Fruit fly (Drosophila melanogaster) whole organism, embryonic: ENCODE results near the gene Ciz1.

Source experiments
- Atf6 ChIP-seq: fragments of 200-800 bp; sonication (Bioruptor generic); IDR thresholded peaks from 2 replicates; pipeline ENCODE4 v1.3.6; 2022; ENCODE audit warnings: missing biosample characterization, missing genetic modification characterization
- Awh ChIP-seq: fragments of 200-800 bp; sonication (Bioruptor generic); IDR thresholded peaks from 2 replicates; pipeline ENCODE4, ENCODE4 v1.3.6; 2022; ENCODE audit warnings: missing biosample characterization, missing genetic modification characterization
- C15 ChIP-seq: fragments of 200-800 bp; sonication (Bioruptor generic); IDR thresholded peaks from 3 replicates; pipeline ENCODE4 v1.3.6; 2022; ENCODE audit warnings: missing biosample characterization, missing genetic modification characterization
- CG10543 ChIP-seq: fragments of 200-800 bp; sonication (Bioruptor generic); optimal IDR thresholded peaks from 3 replicates; lab custom pipeline; 2017; ENCODE audit warnings: missing biosample characterization, mild to moderate bottlenecking, missing genetic modification characterization, moderate library complexity
- CG12942 ChIP-seq: fragments of 200-800 bp; sonication (Bioruptor generic); optimal IDR thresholded peaks from 3 replicates; lab custom pipeline; 2016; ENCODE audit warnings: missing biosample characterization, missing genetic modification characterization
- CG13775 ChIP-seq: fragments of 200-800 bp; sonication (Bioruptor generic); optimal IDR thresholded peaks from 3 replicates; lab custom pipeline; 2017; ENCODE audit warnings: missing biosample characterization, mild to moderate bottlenecking, missing genetic modification characterization
- CG14050 ChIP-seq: fragments of 200-800 bp; sonication (Bioruptor generic); IDR thresholded peaks from 3 replicates; pipeline ENCODE4 v1.3.6; 2022; ENCODE audit warnings: missing biosample characterization, missing genetic modification characterization
- CG14441 ChIP-seq: fragments of 200-800 bp; sonication (Bioruptor generic); IDR thresholded peaks from 2 replicates; pipeline ENCODE4 v1.3.6; 2022; ENCODE audit warnings: missing biosample characterization, missing genetic modification characterization
- CG15514 ChIP-seq: fragments of 200-800 bp; sonication (Bioruptor generic); optimal IDR thresholded peaks from 3 replicates; lab custom pipeline; 2017; ENCODE audit warnings: missing biosample characterization, missing genetic modification characterization, mild to moderate bottlenecking, moderate library complexity, missing genetic modification reagents
- CG16779 ChIP-seq: fragments of 200-800 bp; sonication (Bioruptor generic); IDR thresholded peaks from 2 replicates; pipeline ENCODE4 v1.3.6; 2022; ENCODE audit warnings: missing biosample characterization, missing genetic modification characterization
- CG17385 ChIP-seq: fragments of 200-800 bp; sonication (Bioruptor generic); optimal IDR thresholded peaks from 3 replicates; lab custom pipeline; 2018; ENCODE audit warnings: missing biosample characterization, mild to moderate bottlenecking, missing genetic modification characterization
- CG17912 ChIP-seq: fragments of 200-800 bp; sonication (Bioruptor generic); optimal IDR thresholded peaks from 2 replicates; lab custom pipeline; 2018; ENCODE audit warnings: missing biosample characterization, mild to moderate bottlenecking, missing genetic modification characterization
- CG1792 ChIP-seq: fragments of 200-800 bp; sonication (Bioruptor generic); optimal IDR thresholded peaks from 2 replicates; lab custom pipeline; 2016; ENCODE audit warnings: missing biosample characterization, missing genetic modification characterization
- CG18764 ChIP-seq: fragments of 200-800 bp; sonication (Bioruptor generic); optimal IDR thresholded peaks from 3 replicates; lab custom pipeline; 2016; ENCODE audit warnings: missing biosample characterization, missing genetic modification characterization
- CG30020 ChIP-seq: fragments of 200-800 bp; optimal IDR thresholded peaks from 2 replicates; lab custom pipeline; 2019; ENCODE audit warnings: missing biosample characterization, mild to moderate bottlenecking, missing genetic modification characterization, moderate library complexity
- CG6813 ChIP-seq: fragments of 200-800 bp; sonication (Bioruptor generic); optimal IDR thresholded peaks from 2 replicates; lab custom pipeline; 2017; ENCODE audit warnings: missing biosample characterization, missing genetic modification characterization, mild to moderate bottlenecking, moderate library complexity, missing genetic modification reagents
- CG8359 ChIP-seq: fragments of 200-800 bp; sonication (Bioruptor generic); optimal IDR thresholded peaks from 2 replicates; lab custom pipeline; 2017; ENCODE audit warnings: missing biosample characterization, mild to moderate bottlenecking, missing genetic modification characterization, borderline replicate concordance
- CG9932 ChIP-seq: fragments of 200-800 bp; sonication (Bioruptor generic); IDR thresholded peaks from 2 replicates; pipeline ENCODE4 v1.3.6; 2022; ENCODE audit warnings: missing biosample characterization, missing genetic modification characterization
- Chrac-16 ChIP-seq: fragments of 200-800 bp; sonication (Bioruptor generic); optimal IDR thresholded peaks from 3 replicates; lab custom pipeline; 2016; ENCODE audit warnings: missing biosample characterization, missing genetic modification characterization
- CoRest ChIP-seq: fragments of 200-800 bp; sonication (Bioruptor generic); optimal IDR thresholded peaks from 3 replicates; lab custom pipeline; 2018; ENCODE audit warnings: missing biosample characterization, mild to moderate bottlenecking, missing genetic modification characterization, moderate library complexity
- D ChIP-seq, 2 experiments: fragments of 200-800 bp in 1 of 2; fragments of >200 bp in 1 of 2; sonication (Bioruptor generic) in 1 of 2; optimal IDR thresholded peaks; 2 replicates in 1 of 2; 3 replicates in 1 of 2; lab custom pipeline; 2017; ENCODE audit warnings: mild to moderate bottlenecking in 1 of 2, missing biosample characterization in 1 of 2, missing genetic modification characterization in 1 of 2, missing genetic modification reagents in 1 of 2
- H15 ChIP-seq: fragments of 200-800 bp; sonication (Bioruptor generic); IDR thresholded peaks from 3 replicates; pipeline ENCODE4 v1.3.6; 2022; ENCODE audit warnings: missing biosample characterization, missing genetic modification characterization
- Hand ChIP-seq: fragments of 200-800 bp; sonication (Bioruptor generic); optimal IDR thresholded peaks from 2 replicates; lab custom pipeline; 2017; ENCODE audit warnings: mild to moderate bottlenecking, missing biosample characterization, missing genetic modification reagents, missing genetic modification characterization
- Kr ChIP-seq: fragments of 200-800 bp; sonication (Bioruptor generic); optimal IDR thresholded peaks from 2 replicates; lab custom pipeline; 2017; ENCODE audit warnings: missing biosample characterization, mild to moderate bottlenecking, missing genetic modification characterization
- MBD-R2 ChIP-seq: fragments of 200-800 bp; sonication (Bioruptor generic); IDR thresholded peaks from 2 replicates; pipeline ENCODE4 v1.3.6; 2022; ENCODE audit warnings: missing biosample characterization, missing genetic modification characterization
- MESR4 ChIP-seq: fragments of 200-800 bp; sonication (Bioruptor generic); optimal IDR thresholded peaks from 2 replicates; lab custom pipeline; 2018; ENCODE audit warnings: missing biosample characterization, mild to moderate bottlenecking, missing genetic modification characterization, moderate library complexity
- Pdp1 ChIP-seq, 2 experiments: fragments of 200-800 bp; sonication (Bioruptor generic); optimal IDR thresholded peaks; 3 replicates each; lab custom pipeline; 2016; ENCODE audit warnings: missing biosample characterization in 2 of 2, missing genetic modification characterization in 2 of 2, mild to moderate bottlenecking in 1 of 2, moderate library complexity in 1 of 2
- Poxn ChIP-seq: fragments of 200-800 bp; sonication (Bioruptor generic); IDR thresholded peaks from 2 replicates; pipeline ENCODE4 v1.3.6; 2022; ENCODE audit warnings: missing biosample characterization, missing genetic modification characterization
- Side ChIP-seq: fragments of 200-800 bp; sonication (Bioruptor generic); optimal IDR thresholded peaks from 2 replicates; lab custom pipeline; 2016; ENCODE audit warnings: missing biosample characterization, missing genetic modification characterization
- Sry-β ChIP-seq: fragments of 200-800 bp; sonication (Bioruptor generic); optimal IDR thresholded peaks from 2 replicates; lab custom pipeline; 2018; ENCODE audit warnings: missing biosample characterization, mild to moderate bottlenecking, missing genetic modification characterization, moderate library complexity
- Trl ChIP-seq, 3 experiments: fragments of >200 bp in 2 of 3; fragments of 200-800 bp in 1 of 3; sonication (Bioruptor generic) in 1 of 3; optimal IDR thresholded peaks; 2 replicates in 1 of 3; 3 replicates in 2 of 3; lab custom pipeline; 2016 to 2017; ENCODE audit warnings: missing biosample characterization in 1 of 3, missing genetic modification characterization in 1 of 3
- bsh ChIP-seq, 2 experiments: fragments of 200-800 bp; sonication (Bioruptor generic); optimal IDR thresholded peaks; 2 replicates each; lab custom pipeline; 2017 to 2018; ENCODE audit warnings: mild to moderate bottlenecking in 2 of 2, missing biosample characterization in 2 of 2, missing genetic modification characterization in 2 of 2, moderate library complexity in 1 of 2
- cg ChIP-seq: fragments of 200-800 bp; sonication (Bioruptor generic); optimal IDR thresholded peaks from 3 replicates; lab custom pipeline; 2019; ENCODE audit warnings: missing biosample characterization, mild to moderate bottlenecking, missing genetic modification characterization, moderate library complexity
- chinmo ChIP-seq: fragments of 200-800 bp; sonication (Bioruptor generic); IDR thresholded peaks from 4 replicates; pipeline ENCODE4 v1.3.6; 2022; ENCODE audit warnings: missing biosample characterization, missing genetic modification characterization; ENCODE audit not compliant: partially characterized antibody
- cwo ChIP-seq: fragments of 200-800 bp; sonication (Bioruptor generic); optimal IDR thresholded peaks from 3 replicates; lab custom pipeline; 2017; ENCODE audit warnings: missing biosample characterization, missing genetic modification characterization, mild to moderate bottlenecking, moderate library complexity, missing genetic modification reagents
- dmrt99B ChIP-seq: fragments of 200-800 bp; sonication (Bioruptor generic); optimal IDR thresholded peaks from 2 replicates; lab custom pipeline; 2018; ENCODE audit warnings: missing biosample characterization, mild to moderate bottlenecking, missing genetic modification characterization, moderate library complexity
- grau ChIP-seq: fragments of 200-800 bp; optimal IDR thresholded peaks from 3 replicates; lab custom pipeline; 2019; ENCODE audit warnings: missing biosample characterization, mild to moderate bottlenecking, missing genetic modification characterization, moderate library complexity
- grn ChIP-seq: fragments of 200-800 bp; sonication (Bioruptor generic); optimal IDR thresholded peaks from 3 replicates; lab custom pipeline; 2017; ENCODE audit warnings: missing biosample characterization, missing genetic modification characterization
- hbn ChIP-seq: fragments of 200-800 bp; sonication (Bioruptor generic); IDR thresholded peaks from 2 replicates; pipeline ENCODE4 v1.3.6; 2022; ENCODE audit warnings: missing biosample characterization, missing genetic modification characterization; ENCODE audit not compliant: partially characterized antibody
- jumu ChIP-seq: fragments of 200-800 bp; sonication (Bioruptor generic); optimal IDR thresholded peaks from 3 replicates; lab custom pipeline; 2016; ENCODE audit warnings: missing biosample characterization, missing genetic modification characterization
- lbe ChIP-seq: fragments of 200-800 bp; sonication (Bioruptor generic); optimal IDR thresholded peaks from 2 replicates; lab custom pipeline; 2016; ENCODE audit warnings: missing biosample characterization, mild to moderate bottlenecking, missing genetic modification characterization
- lmd ChIP-seq: fragments of 200-800 bp; sonication (Bioruptor generic); IDR thresholded peaks from 2 replicates; pipeline ENCODE4 v1.3.6; 2022; ENCODE audit warnings: missing biosample characterization, missing genetic modification characterization
- mirr ChIP-seq: fragments of 200-800 bp; sonication (Bioruptor generic); optimal IDR thresholded peaks from 3 replicates; lab custom pipeline; 2018; ENCODE audit warnings: missing biosample characterization, mild to moderate bottlenecking, missing genetic modification characterization
- phol ChIP-seq: fragments of 200-800 bp; sonication (Bioruptor generic); optimal IDR thresholded peaks from 3 replicates; lab custom pipeline; 2018; ENCODE audit warnings: missing biosample characterization, mild to moderate bottlenecking, missing genetic modification characterization, moderate library complexity
- stc ChIP-seq: fragments of 200-800 bp; sonication (Bioruptor generic); IDR thresholded peaks from 2 replicates; pipeline ENCODE4 v1.3.6; 2022; ENCODE audit warnings: missing biosample characterization, missing genetic modification characterization
- twi ChIP-seq: fragments of 200-800 bp; optimal IDR thresholded peaks from 2 replicates; lab custom pipeline; 2019; ENCODE audit warnings: missing biosample characterization, mild to moderate bottlenecking, missing genetic modification characterization, moderate library complexity
- unc-4 ChIP-seq: fragments of 200-800 bp; sonication (Bioruptor generic); IDR thresholded peaks from 2 replicates; pipeline ENCODE4 v1.3.6; 2022; ENCODE audit warnings: missing biosample characterization, missing genetic modification characterization; ENCODE audit not compliant: partially characterized antibody
- vfl ChIP-seq: fragments of 200-800 bp; sonication (Bioruptor generic); optimal IDR thresholded peaks from 2 replicates; lab custom pipeline; 2016; ENCODE audit warnings: missing biosample characterization, missing genetic modification characterization
- z ChIP-seq: fragments of 200-800 bp; sonication (Bioruptor generic); IDR thresholded peaks from 3 replicates; pipeline ENCODE4 v1.3.6; 2022; ENCODE audit warnings: missing biosample characterization, missing genetic modification characterization

The Ciz1 gene

dm6 chr3L:9859624-9860023 lies 4.8 kb upstream of the Ciz1 start, which contains the start of gene CG10809:
Gene CG10809, minus strand, starts transcription at chr3L:9859889.
- no peak for TF ChIP-seq CG6813 (GFP tag; lab: Kevin White, UChicago)
- TF ChIP-seq mirr (GFP tag; lab: Kevin White, UChicago), result no peak
- no peak for TF ChIP-seq dmrt99B (tag; lab: Kevin White, UChicago)
- peak; percentile 43 for TF ChIP-seq grau
- TF ChIP-seq lmd, result peak; percentile 17; the same call in 1 of the 2 replicates
- peak; percentile 73 for TF ChIP-seq phol (tag; lab: Kevin White, UChicago)
- no peak for TF ChIP-seq Atf6 (GFP tag; lab: Robert Waterston, UW)
- peak; percentile 18 for TF ChIP-seq Sry-β (GFP tag; lab: Kevin White, UChicago)
- no peak for TF ChIP-seq vfl (GFP tag; lab: Kevin White, UChicago)
- TF ChIP-seq MBD-R2 (GFP tag; lab: Robert Waterston, UW), result peak; percentile 76
- TF ChIP-seq CG14050 (GFP tag; lab: Robert Waterston, UW), result no peak
- peak; percentile 81 for TF ChIP-seq MESR4 (GFP tag; lab: Kevin White, UChicago)
- peak; percentile 83; the same call in 2 of the 4 replicates for TF ChIP-seq chinmo (GFP tag; lab: Robert Waterston, UW)
- no peak for TF ChIP-seq C15
- TF ChIP-seq twi (tag; lab: Kevin White, UChicago), result peak; percentile 36
- TF ChIP-seq CG30020 (tag; lab: Kevin White, UChicago), result peak; percentile 80
- peak; percentile 15 for TF ChIP-seq jumu (GFP tag; lab: Kevin White, UChicago)
- no peak for TF ChIP-seq Hand (GFP tag; lab: Kevin White, UChicago)
- TF ChIP-seq grn (GFP tag; lab: Kevin White, UChicago), result peak; percentile 82
- TF ChIP-seq CG1792 (GFP tag; lab: Kevin White, UChicago), result peak; percentile 20
- peak; percentile 19 for TF ChIP-seq CG13775
- TF ChIP-seq cg (GFP tag; lab: Kevin White, UChicago), result peak; percentile 37
- TF ChIP-seq lbe (GFP tag; lab: Kevin White, UChicago), result peak; percentile 45
- no peak for TF ChIP-seq CG8359 (GFP tag; lab: Kevin White, UChicago)
- TF ChIP-seq Side (GFP tag; lab: Kevin White, UChicago), result no peak
- TF ChIP-seq stc, result no peak
- TF ChIP-seq hbn (GFP tag; lab: Robert Waterston, UW), result peak; percentile 79
- TF ChIP-seq CG10543, result no peak
- TF ChIP-seq Trl (optimal IDR thresholded peaks at IDR 0.05; lab: Kevin White, UChicago), result no peak
- TF ChIP-seq Trl (GFP tag; optimal IDR thresholded peaks at IDR 0.05; lab: Kevin White, UChicago), result peak; percentile 22
- TF ChIP-seq CG12942 (GFP tag; lab: Kevin White, UChicago), result peak; percentile 23
- peak; percentile 91 for TF ChIP-seq unc-4 (GFP tag; lab: Robert Waterston, UW)
- TF ChIP-seq z, result no peak
- no peak for TF ChIP-seq CG16779 (GFP tag; lab: Robert Waterston, UW)
- TF ChIP-seq CoRest, result peak; percentile 48
- no peak for TF ChIP-seq CG17912 (GFP tag; lab: Kevin White, UChicago)
- no peak for TF ChIP-seq Poxn (GFP tag; lab: Robert Waterston, UW)
- peak in 1 of 2 experiments; percentile 27 for TF ChIP-seq bsh (GFP tag; optimal IDR thresholded peaks at IDR 0.05; lab: Kevin White, UChicago)
- no peak for TF ChIP-seq H15
- peak; percentile 87 for TF ChIP-seq CG15514 (GFP tag; lab: Kevin White, UChicago)
- TF ChIP-seq CG18764 (GFP tag; lab: Kevin White, UChicago), result peak; percentile 22
- peak; percentile 21 for TF ChIP-seq Chrac-16
- TF ChIP-seq Kr, result no peak
- no peak for TF ChIP-seq D (optimal IDR thresholded peaks at IDR 0.05; lab: Kevin White, UChicago)
- TF ChIP-seq D (GFP tag; optimal IDR thresholded peaks at IDR 0.05; lab: Kevin White, UChicago), result no peak
- no peak for TF ChIP-seq Awh (GFP tag; lab: Robert Waterston, UW)
- peak; percentile 72 for TF ChIP-seq CG9932 (GFP tag; lab: Robert Waterston, UW)
- TF ChIP-seq CG17385 (GFP tag; lab: Kevin White, UChicago), result peak; percentile 6
- no peak for TF ChIP-seq CG14441 (GFP tag; lab: Robert Waterston, UW)
- no peak for TF ChIP-seq cwo
- TF ChIP-seq Pdp1 (GFP tag; optimal IDR thresholded peaks at IDR 0.05; lab: Kevin White, UChicago), result peak in 1 of 2 experiments; percentile 33
